Worm (Caenorhabditis elegans) whole organism, L1 larva: Measurements from ENCODE around the gene K04C2.7.

Experiments used
- egl-27 ChIP-seq, 2 experiments: fragments of 150-350 bp in 1 of 2; sonication (generic microtip); optimal IDR thresholded peaks; 3 replicates each; lab custom pipeline; 2017 to 2018; ENCODE audit warnings: missing biosample characterization in 2 of 2, missing genetic modification characterization in 2 of 2, missing genetic modification reagents in 2 of 2
- fos-1 ChIP-seq: fragments of 150-350 bp; optimal IDR thresholded peaks from 2 replicates; lab custom pipeline; 2014; ENCODE audit warnings: missing biosample characterization, missing genetic modification characterization
- unc-62 ChIP-seq: fragments of 150-350 bp; optimal IDR thresholded peaks from 2 replicates; lab custom pipeline; 2014; ENCODE audit warnings: missing biosample characterization, missing genetic modification reagents, missing genetic modification characterization
- zip-4 ChIP-seq: fragments of 200-800 bp; sonication (Bioruptor generic); optimal IDR thresholded peaks from 2 replicates; lab custom pipeline; 2018; ENCODE audit warnings: mild to moderate bottlenecking, missing genetic modification characterization, moderate library complexity, missing compliant biosample characterization

DNA sequence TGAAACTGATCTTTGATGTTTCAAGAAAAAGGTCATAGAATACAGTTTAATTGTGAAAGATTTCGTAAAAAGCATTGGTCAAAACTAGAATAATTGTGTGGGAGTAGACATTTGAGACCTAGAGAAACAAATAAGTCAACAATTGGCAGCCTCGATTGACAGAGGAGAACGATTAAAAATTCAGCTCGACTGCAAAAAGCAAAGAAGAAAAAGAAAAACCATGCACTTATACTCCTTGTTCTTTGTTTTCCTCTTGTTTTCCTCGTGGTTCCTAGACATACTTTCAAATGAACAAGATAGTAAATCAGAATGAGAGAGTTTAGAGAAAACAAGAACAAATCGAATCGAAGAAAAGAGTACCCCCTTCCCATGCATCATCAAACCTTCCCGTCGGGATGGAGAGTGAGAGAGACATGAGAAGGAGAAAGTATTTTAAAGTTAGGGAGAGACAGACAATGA lies 23.5 kb upstream of the K04C2.7 start:
- no peak for TF ChIP-seq zip-4 (GFP tag; lab: Kevin White, UChicago)
- no peak for TF ChIP-seq fos-1
- no peak for TF ChIP-seq unc-62 (GFP tag; lab: Kevin White, UChicago)
- no peak for TF ChIP-seq egl-27 (tag; optimal IDR thresholded peaks at IDR 0.05; lab: Kevin White, UChicago)
